Worm (Caenorhabditis elegans) whole organism, L4 larva: ENCODE data around the gene sre-11.

Experiments used
- arid-1 ChIP-seq: fragments of 200-800 bp; sonication (Bioruptor generic); conservative IDR thresholded peaks from 2 replicates; pipeline ENCODE4 v1.3.6; 2022; ENCODE audit warnings: missing genetic modification reagents, missing genetic modification characterization, missing compliant biosample characterization
- ces-1 ChIP-seq: fragments of 150-350 bp; sonication (generic microtip); optimal IDR thresholded peaks from 4 replicates; lab custom pipeline; 2014; ENCODE audit warnings: missing biosample characterization, missing genetic modification reagents, missing genetic modification characterization
- dpl-1 ChIP-seq: fragments of 150-350 bp; optimal IDR thresholded peaks from 2 replicates; lab custom pipeline; 2014; ENCODE audit warnings: missing biosample characterization, missing genetic modification reagents, missing genetic modification characterization
- lsy-2 ChIP-seq, 2 experiments: fragments of 150-350 bp in 1 of 2; sonication (generic microtip) in 1 of 2; optimal IDR thresholded peaks; 2 replicates each; lab custom pipeline; 2014 to 2017; ENCODE audit warnings: missing biosample characterization in 2 of 2, missing genetic modification characterization in 2 of 2
- mdt-29 ChIP-seq: fragments of 200-800 bp; sonication (Bioruptor generic); IDR thresholded peaks from 2 replicates; pipeline ENCODE4 v1.3.6; 2022; ENCODE audit warnings: missing genetic modification reagents, missing genetic modification characterization, missing compliant biosample characterization
- nhr-28 ChIP-seq: fragments of 150-350 bp; optimal IDR thresholded peaks from 2 replicates; lab custom pipeline; 2014; ENCODE audit warnings: missing biosample characterization, missing genetic modification characterization
- nhr-77 ChIP-seq: fragments of 150-350 bp; optimal IDR thresholded peaks from 2 replicates; lab custom pipeline; 2014; ENCODE audit warnings: missing biosample characterization, missing genetic modification characterization
- pha-4 ChIP-seq, 2 experiments: fragments of 150-350 bp in 1 of 2; fragments of 200-800 bp in 1 of 2; sonication (Bioruptor generic) in 1 of 2; IDR thresholded peaks in 1 of 2; optimal IDR thresholded peaks in 1 of 2; 2 replicates each; pipeline versions ENCODE4 v1.3.6 to Lab custom; 2014 to 2022; ENCODE audit warnings: missing genetic modification characterization in 2 of 2, missing genetic modification reagents in 2 of 2, missing biosample characterization in 1 of 2, missing compliant biosample characterization in 1 of 2
- sdz-12 ChIP-seq: fragments of 200-800 bp; sonication (Bioruptor generic); optimal IDR thresholded peaks from 2 replicates; lab custom pipeline; 2018; ENCODE audit warnings: mild to moderate bottlenecking, missing genetic modification characterization, missing compliant biosample characterization
- zag-1 ChIP-seq: fragments of 150-350 bp; optimal IDR thresholded peaks from 2 replicates; lab custom pipeline; 2014; ENCODE audit warnings: missing biosample characterization, missing genetic modification characterization
- ztf-11 ChIP-seq: fragments of 150-350 bp; optimal IDR thresholded peaks from 2 replicates; lab custom pipeline; 2014; ENCODE audit warnings: missing biosample characterization, missing genetic modification characterization

DNA sequence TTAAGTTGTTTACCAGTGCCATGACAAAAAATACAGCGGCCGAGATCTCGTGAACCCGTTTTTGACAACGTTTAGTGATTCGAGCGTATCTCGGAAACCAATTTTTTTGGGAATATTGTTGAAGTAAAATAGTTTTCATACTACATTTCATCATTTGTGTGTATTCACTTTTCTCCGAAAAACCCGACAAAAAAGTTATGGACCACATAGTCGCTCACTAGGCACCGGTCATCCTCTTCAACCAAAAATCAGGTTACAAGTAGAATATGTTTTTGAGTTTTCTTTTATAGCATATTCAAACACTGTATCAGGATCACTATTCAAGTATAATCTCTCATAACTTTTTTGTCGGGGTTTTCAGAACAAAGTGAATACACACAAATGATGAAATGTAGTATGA is 42.0 kb downstream of the sre-11 start:
- TF ChIP-seq mdt-29 (GFP tag; lab: Robert Waterston, UW) = no peak
- TF ChIP-seq arid-1 (GFP tag; lab: Robert Waterston, UW) = no peak
- TF ChIP-seq lsy-2 (tag; optimal IDR thresholded peaks at IDR 0.05; lab: Kevin White, UChicago) = no peak
- no peak for TF ChIP-seq ces-1 (GFP tag; lab: Kevin White, UChicago)
- TF ChIP-seq dpl-1 (GFP tag; lab: Kevin White, UChicago) = no peak
- TF ChIP-seq ztf-11 = no peak
- TF ChIP-seq sdz-12 (GFP tag; lab: Kevin White, UChicago) = no peak
- TF ChIP-seq pha-4 (GFP tag; IDR thresholded peaks at IDR 0.05; lab: Robert Waterston, UW) = no peak
- no peak for TF ChIP-seq pha-4 (tag; optimal IDR thresholded peaks at IDR 0.05; lab: Kevin White, UChicago)
- TF ChIP-seq nhr-77 = no peak
- TF ChIP-seq zag-1 (tag; lab: Kevin White, UChicago) = no peak
- no peak for TF ChIP-seq nhr-28
